Worm (Caenorhabditis elegans) whole organism, L2 larva: Measurements from ENCODE around the gene zip-8.

ENCODE experiments used
- C34F6.9 ChIP-seq: fragments of 150-350 bp; optimal IDR thresholded peaks from 2 replicates; lab custom pipeline; 2014; ENCODE audit warnings: missing biosample characterization, missing genetic modification characterization
- F13H6.1 ChIP-seq: sonication (generic microtip); optimal IDR thresholded peaks from 2 replicates; lab custom pipeline; 2016; ENCODE audit warnings: missing genetic modification characterization, missing compliant biosample characterization
- R02D3.7 ChIP-seq: fragments of 150-350 bp; optimal IDR thresholded peaks from 2 replicates; lab custom pipeline; 2014; ENCODE audit warnings: missing biosample characterization, missing genetic modification characterization
- Y55F3AM.14 ChIP-seq: fragments of 200-800 bp; sonication (Bioruptor generic); optimal IDR thresholded peaks from 2 replicates; lab custom pipeline; 2018; ENCODE audit warnings: mild to moderate bottlenecking, missing genetic modification characterization, missing compliant biosample characterization
- ZK546.5 ChIP-seq: sonication (generic microtip); optimal IDR thresholded peaks from 2 replicates; lab custom pipeline; 2017; ENCODE audit warnings: missing biosample characterization, missing genetic modification characterization
- alr-1 ChIP-seq: fragments of 150-350 bp; optimal IDR thresholded peaks from 2 replicates; lab custom pipeline; 2014; ENCODE audit warnings: missing biosample characterization, missing genetic modification characterization
- aly-2 ChIP-seq: fragments of 150-350 bp; optimal IDR thresholded peaks from 2 replicates; lab custom pipeline; 2014; ENCODE audit warnings: missing biosample characterization, missing genetic modification characterization
- ama-1 ChIP-seq: fragments of 150-350 bp; optimal IDR thresholded peaks from 2 replicates; lab custom pipeline; 2018; ENCODE audit warnings: inconsistent platforms
- blmp-1 ChIP-seq: sonication (generic microtip); optimal IDR thresholded peaks from 2 replicates; lab custom pipeline; 2017; ENCODE audit warnings: missing genetic modification characterization, mild to moderate bottlenecking, missing compliant biosample characterization, antibody characterized with exemption, moderate library complexity; ENCODE audit not compliant: insufficient read depth
- ceh-16 ChIP-seq: fragments of 150-350 bp; optimal IDR thresholded peaks from 2 replicates; lab custom pipeline; 2014; ENCODE audit warnings: missing biosample characterization, missing genetic modification characterization
- ceh-82 ChIP-seq: fragments of 150-350 bp; optimal IDR thresholded peaks from 2 replicates; lab custom pipeline; 2014; ENCODE audit warnings: missing biosample characterization, missing genetic modification characterization
- crh-2 ChIP-seq: sonication (generic microtip); optimal IDR thresholded peaks from 2 replicates; lab custom pipeline; 2017; ENCODE audit warnings: missing biosample characterization, missing genetic modification characterization
- dmd-4 ChIP-seq: sonication (generic microtip); optimal IDR thresholded peaks from 2 replicates; lab custom pipeline; 2017; ENCODE audit warnings: missing biosample characterization, missing genetic modification characterization
- egl-27 ChIP-seq: sonication (generic microtip); optimal IDR thresholded peaks from 3 replicates; lab custom pipeline; 2017; ENCODE audit warnings: missing biosample characterization, missing genetic modification reagents, missing genetic modification characterization
- elt-1 ChIP-seq: fragments of 150-350 bp; optimal IDR thresholded peaks from 2 replicates; lab custom pipeline; 2014; ENCODE audit warnings: missing biosample characterization, missing genetic modification characterization
- elt-3 ChIP-seq: sonication (generic microtip); optimal IDR thresholded peaks from 2 replicates; lab custom pipeline; 2017; ENCODE audit warnings: missing biosample characterization, missing genetic modification characterization
- fos-1 ChIP-seq: fragments of 150-350 bp; optimal IDR thresholded peaks from 2 replicates; lab custom pipeline; 2014; ENCODE audit warnings: missing biosample characterization, missing genetic modification characterization
- gmeb-1 ChIP-seq: fragments of 150-350 bp; optimal IDR thresholded peaks from 2 replicates; lab custom pipeline; 2014; ENCODE audit warnings: missing biosample characterization, missing genetic modification characterization
- lin-11 ChIP-seq: fragments of 150-350 bp; sonication (generic microtip); optimal IDR thresholded peaks from 2 replicates; lab custom pipeline; 2014; ENCODE audit warnings: missing biosample characterization, missing genetic modification characterization, inconsistent platforms, mixed read lengths
- lin-13 ChIP-seq: fragments of 150-350 bp; optimal IDR thresholded peaks from 2 replicates; lab custom pipeline; 2014; ENCODE audit warnings: missing biosample characterization, missing genetic modification reagents, missing genetic modification characterization
- lin-39 ChIP-seq: fragments of 150-350 bp; optimal IDR thresholded peaks from 2 replicates; lab custom pipeline; 2014; ENCODE audit warnings: missing biosample characterization, missing genetic modification reagents, missing genetic modification characterization
- lsy-2 ChIP-seq, 2 experiments: fragments of 150-350 bp in 1 of 2; sonication (generic microtip) in 1 of 2; optimal IDR thresholded peaks; 2 replicates each; lab custom pipeline; 2014 to 2017; ENCODE audit warnings: missing biosample characterization in 2 of 2, missing genetic modification characterization in 2 of 2
- mab-5 ChIP-seq: fragments of 150-350 bp; optimal IDR thresholded peaks from 2 replicates; lab custom pipeline; 2014; ENCODE audit warnings: missing biosample characterization, missing genetic modification characterization
- mbf-1 ChIP-seq: sonication (generic microtip); optimal IDR thresholded peaks from 2 replicates; lab custom pipeline; 2017; ENCODE audit warnings: missing biosample characterization, missing genetic modification characterization
- mdl-1 ChIP-seq, 2 experiments: fragments of 150-350 bp in 1 of 2; sonication (generic microtip) in 1 of 2; optimal IDR thresholded peaks; 2 replicates each; lab custom pipeline; 2017; ENCODE audit warnings: missing biosample characterization in 2 of 2, missing genetic modification characterization in 2 of 2
- nhr-10 ChIP-seq: sonication (generic microtip); optimal IDR thresholded peaks from 2 replicates; lab custom pipeline; 2017; ENCODE audit warnings: missing biosample characterization, missing genetic modification characterization
- nhr-11 ChIP-seq: fragments of 150-350 bp; optimal IDR thresholded peaks from 2 replicates; lab custom pipeline; 2014; ENCODE audit warnings: missing biosample characterization, missing genetic modification characterization
- nhr-12 ChIP-seq: fragments of 150-350 bp; optimal IDR thresholded peaks from 2 replicates; lab custom pipeline; 2014; ENCODE audit warnings: missing biosample characterization, missing genetic modification characterization
- nhr-129 ChIP-seq: fragments of 150-350 bp; optimal IDR thresholded peaks from 2 replicates; lab custom pipeline; 2014; ENCODE audit warnings: missing biosample characterization, missing genetic modification characterization
- nhr-21 ChIP-seq: fragments of 150-350 bp; optimal IDR thresholded peaks from 2 replicates; lab custom pipeline; 2014; ENCODE audit warnings: missing biosample characterization, missing genetic modification characterization
- nhr-23 ChIP-seq: fragments of 150-350 bp; optimal IDR thresholded peaks from 2 replicates; lab custom pipeline; 2014; ENCODE audit warnings: missing biosample characterization, missing genetic modification reagents, missing genetic modification characterization
- nhr-237 ChIP-seq: fragments of 150-350 bp; optimal IDR thresholded peaks from 2 replicates; lab custom pipeline; 2014; ENCODE audit warnings: missing biosample characterization, missing genetic modification characterization
- nhr-25 ChIP-seq: fragments of 150-350 bp; sonication (generic microtip); optimal IDR thresholded peaks from 3 replicates; lab custom pipeline; 2014; ENCODE audit warnings: missing biosample characterization, missing genetic modification characterization
- nhr-6 ChIP-seq: fragments of 150-350 bp; optimal IDR thresholded peaks from 2 replicates; lab custom pipeline; 2014; ENCODE audit warnings: missing biosample characterization, missing genetic modification characterization
- nhr-77 ChIP-seq: fragments of 150-350 bp; optimal IDR thresholded peaks from 2 replicates; lab custom pipeline; 2014; ENCODE audit warnings: missing biosample characterization, missing genetic modification characterization
- peb-1 ChIP-seq: fragments of 150-350 bp; optimal IDR thresholded peaks from 2 replicates; lab custom pipeline; 2014; ENCODE audit warnings: missing biosample characterization, missing genetic modification characterization
- sem-4 ChIP-seq: fragments of 150-350 bp; optimal IDR thresholded peaks from 2 replicates; lab custom pipeline; 2014; ENCODE audit warnings: missing biosample characterization, missing genetic modification reagents, missing genetic modification characterization
- skn-1 ChIP-seq: sonication (generic microtip); optimal IDR thresholded peaks from 2 replicates; lab custom pipeline; 2017; ENCODE audit warnings: missing biosample characterization, missing genetic modification characterization
- sma-3 ChIP-seq: sonication (generic microtip); optimal IDR thresholded peaks from 2 replicates; lab custom pipeline; 2016; ENCODE audit warnings: missing genetic modification reagents, missing genetic modification characterization, missing compliant biosample characterization
- sma-9 ChIP-seq, 2 experiments: fragments of 150-350 bp in 1 of 2; sonication (generic microtip) in 1 of 2; optimal IDR thresholded peaks; 2 replicates each; lab custom pipeline; 2014 to 2016; ENCODE audit warnings: missing genetic modification characterization in 2 of 2, mild to moderate bottlenecking in 1 of 2, missing biosample characterization in 1 of 2, missing compliant biosample characterization in 1 of 2, missing genetic modification reagents in 1 of 2, moderate library complexity in 1 of 2
- snpc-4 ChIP-seq: fragments of 150-350 bp; optimal IDR thresholded peaks from 2 replicates; lab custom pipeline; 2014; ENCODE audit warnings: missing biosample characterization, missing genetic modification characterization
- unc-39 ChIP-seq: fragments of 150-350 bp; optimal IDR thresholded peaks from 2 replicates; lab custom pipeline; 2014; ENCODE audit warnings: missing biosample characterization, missing genetic modification characterization
- unc-55 ChIP-seq: fragments of 150-350 bp; sonication (generic microtip); optimal IDR thresholded peaks from 3 replicates; lab custom pipeline; 2014; ENCODE audit warnings: missing biosample characterization, missing genetic modification reagents, missing genetic modification characterization
- unc-62 ChIP-seq: fragments of 150-350 bp; optimal IDR thresholded peaks from 2 replicates; lab custom pipeline; 2014; ENCODE audit warnings: missing biosample characterization, missing genetic modification reagents, missing genetic modification characterization
- zag-1 ChIP-seq: fragments of 150-350 bp; optimal IDR thresholded peaks from 2 replicates; lab custom pipeline; 2014; ENCODE audit warnings: missing biosample characterization, missing genetic modification characterization
- ztf-1 ChIP-seq: fragments of 200-800 bp; sonication (Bioruptor generic); conservative IDR thresholded peaks from 2 replicates; pipeline ENCODE4 v1.3.6; 2022; ENCODE audit warnings: missing genetic modification characterization, missing compliant biosample characterization
- ztf-11 ChIP-seq: sonication (generic microtip); optimal IDR thresholded peaks from 2 replicates; lab custom pipeline; 2017; ENCODE audit warnings: missing biosample characterization, missing genetic modification characterization
- ztf-4 ChIP-seq: fragments of 150-350 bp; optimal IDR thresholded peaks from 2 replicates; lab custom pipeline; 2014; ENCODE audit warnings: missing biosample characterization, missing genetic modification characterization

zip-8 gene

ce11 chrIII:6446807-6447206 lies 31.9 kb upstream of the zip-8 start, which contains the start of gene let-721:
Gene let-721 (minus strand): TSS chrIII:6446907.
- TF ChIP-seq mdl-1 (tag; optimal IDR thresholded peaks at IDR 0.05; lab: Kevin White, UChicago), result no peak
- no peak for TF ChIP-seq unc-39 (tag; lab: Kevin White, UChicago)
- TF ChIP-seq C34F6.9, result no peak
- no peak for TF ChIP-seq nhr-11 (tag; lab: Kevin White, UChicago)
- TF ChIP-seq nhr-77 (tag; lab: Kevin White, UChicago), result no peak
- TF ChIP-seq nhr-10 (tag; lab: Kevin White, UChicago), result no peak
- no peak for TF ChIP-seq sem-4 (tag; lab: Kevin White, UChicago)
- TF ChIP-seq nhr-21 (tag; lab: Kevin White, UChicago), result no peak
- TF ChIP-seq lin-39, result no peak
- no peak for TF ChIP-seq elt-1 (tag; lab: Kevin White, UChicago)
- TF ChIP-seq R02D3.7 (tag; lab: Kevin White, UChicago), result no peak
- no peak for TF ChIP-seq egl-27 (tag; lab: Kevin White, UChicago)
- TF ChIP-seq nhr-12 (tag; lab: Kevin White, UChicago), result no peak
- TF ChIP-seq alr-1, result no peak
- no peak for TF ChIP-seq sma-3 (GFP tag; lab: Kevin White, UChicago)
- no peak for TF ChIP-seq zag-1 (tag; lab: Kevin White, UChicago)
- no peak for TF ChIP-seq nhr-25 (tag; lab: Kevin White, UChicago)
- no peak for TF ChIP-seq ztf-4 (tag; lab: Kevin White, UChicago)
- TF ChIP-seq ceh-16 (tag; lab: Kevin White, UChicago), result no peak

DNA sequence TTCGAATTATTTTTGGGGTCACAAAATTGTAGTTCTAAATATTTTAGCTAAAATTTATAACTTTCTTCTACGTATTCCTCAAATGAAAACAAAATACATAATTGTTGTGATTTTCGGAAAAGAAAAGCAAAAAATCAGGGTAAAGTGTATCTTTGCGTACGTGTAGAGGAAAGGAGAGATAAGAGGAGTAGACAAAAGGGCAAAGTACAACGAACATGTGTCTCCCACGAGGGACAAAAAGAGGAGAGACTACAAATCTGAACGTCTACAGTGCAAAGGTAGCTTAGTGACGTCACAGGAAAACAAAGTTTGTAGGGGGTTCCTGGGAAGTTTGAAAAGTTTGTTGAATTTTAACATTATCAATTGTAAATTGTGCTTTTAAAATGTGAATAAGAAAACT lies 31.2 kb upstream of the zip-8 start:
- TF ChIP-seq sem-4 (tag; lab: Kevin White, UChicago) (no peak), skn-1 (tag; lab: Kevin White, UChicago) (no peak), ceh-82 (tag; lab: Kevin White, UChicago) (no peak), C34F6.9 (peak; percentile 43), ceh-16 (tag; lab: Kevin White, UChicago) (no peak), elt-1 (tag; lab: Kevin White, UChicago) (no peak), nhr-25 (tag; lab: Kevin White, UChicago) (peak; percentile 73), gmeb-1 (tag; lab: Kevin White, UChicago) (peak; percentile 41), nhr-129 (tag; lab: Kevin White, UChicago) (peak; percentile 71), ZK546.5 (tag; lab: Kevin White, UChicago) (no peak), unc-39 (tag; lab: Kevin White, UChicago) (no peak), mab-5 (no peak), aly-2 (tag; lab: Kevin White, UChicago) (no peak), peb-1 (no peak), mdl-1 (tag; optimal IDR thresholded peaks at IDR 0.05; lab: Kevin White, UChicago) (peak; percentile 49 to 65), egl-27 (tag; lab: Kevin White, UChicago) (no peak), lsy-2 (tag; optimal IDR thresholded peaks at IDR 0.05; lab: Kevin White, UChicago) (peak in 1 of 2 experiments; percentile 67), lin-39 (no peak), Y55F3AM.14 (GFP tag; lab: Kevin White, UChicago) (no peak), ztf-4 (tag; lab: Kevin White, UChicago) (no peak), nhr-10 (tag; lab: Kevin White, UChicago) (no peak), blmp-1 (tag; lab: Kevin White, UChicago) (peak; percentile 48), nhr-77 (tag; lab: Kevin White, UChicago) (no peak), mbf-1 (tag; lab: Kevin White, UChicago) (no peak), fos-1 (tag; lab: Kevin White, UChicago) (peak; percentile 71), nhr-6 (tag; lab: Kevin White, UChicago) (no peak), alr-1 (no peak), zag-1 (tag; lab: Kevin White, UChicago) (no peak), nhr-237 (tag; lab: Kevin White, UChicago) (no peak), nhr-12 (tag; lab: Kevin White, UChicago) (no peak), lin-13 (GFP tag; lab: Kevin White, UChicago) (peak; percentile 22), nhr-11 (tag; lab: Kevin White, UChicago) (no peak), nhr-23 (tag; lab: Kevin White, UChicago) (no peak), unc-62 (GFP tag; lab: Kevin White, UChicago) (peak; percentile 3), sma-3 (GFP tag; lab: Kevin White, UChicago) (peak; percentile 75), sma-9 (GFP tag; optimal IDR thresholded peaks at IDR 0.05; lab: Kevin White, UChicago) (peak; percentile 76), sma-9 (tag; optimal IDR thresholded peaks at IDR 0.05; lab: Kevin White, UChicago) (no peak), nhr-21 (tag; lab: Kevin White, UChicago) (peak; percentile 76), dmd-4 (tag; lab: Kevin White, UChicago) (no peak), snpc-4 (tag; lab: Kevin White, UChicago) (no peak), R02D3.7 (tag; lab: Kevin White, UChicago) (no peak), ztf-1 (GFP tag; lab: Robert Waterston, UW) (no peak), unc-55 (GFP tag; lab: Kevin White, UChicago) (no peak), ztf-11 (tag; lab: Kevin White, UChicago) (no peak), lin-11 (tag; lab: Kevin White, UChicago) (no peak), ama-1 (lab: Kevin White, UChicago) (no peak), elt-3 (tag; lab: Kevin White, UChicago) (no peak), F13H6.1 (tag; lab: Kevin White, UChicago) (peak; percentile 55), crh-2 (tag; lab: Kevin White, UChicago) (peak; percentile 84)
